Worm (Caenorhabditis elegans): ENCODE results near the gene C49C8.8.
A peak's percentile ranks its signal among the peaks of the same experiment; 100 is the strongest.

The C49C8.8 gene

DNA sequence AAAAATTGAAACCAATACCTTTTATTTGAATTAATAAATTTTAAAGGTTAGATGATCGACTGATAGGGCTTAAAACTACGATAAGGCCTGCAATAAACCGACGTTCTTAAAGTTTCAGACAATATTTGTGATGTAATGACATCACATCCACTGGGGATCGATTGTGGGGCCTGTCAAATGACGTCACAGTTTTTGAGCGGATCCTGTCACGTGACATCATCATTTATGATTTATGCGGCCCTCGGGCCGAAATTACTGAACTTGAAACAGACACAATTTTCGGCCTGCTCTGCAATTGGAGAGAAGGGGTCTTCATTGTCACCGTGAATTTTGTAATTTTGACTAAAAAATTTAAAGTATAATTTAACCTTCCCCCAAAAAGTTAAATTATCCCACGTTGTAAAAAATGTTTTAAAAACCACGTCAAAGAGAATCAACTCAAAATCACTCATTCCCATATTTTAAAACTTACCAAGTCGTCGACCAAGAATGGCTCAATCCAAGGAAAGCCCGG, 2.2 kb downstream of the C49C8.8 start, which contains the start of gene C49C8.1:
TSS of gene C49C8.1 (plus strand) at position 464 of the 514 bp plus-strand sequence.
- TF ChIP-seq K09A11.1 (tag; optimal IDR thresholded peaks at IDR 0.05; ENCODE audit: insufficient read depth): no peak
- no peak for TF ChIP-seq ceh-30 (tag; optimal IDR thresholded peaks at IDR 0.05)
- TF ChIP-seq F13H6.1 (tag; optimal IDR thresholded peaks at IDR 0.05): no peak
- no peak for TF ChIP-seq rnt-1 (tag; optimal IDR thresholded peaks at IDR 0.05)
- TF ChIP-seq ceh-9 (tag; optimal IDR thresholded peaks at IDR 0.05): no peak
- TF ChIP-seq hlh-30 (tag; optimal IDR thresholded peaks at IDR 0.05; ENCODE audit: insufficient read depth): peak; percentile 6

DNA sequence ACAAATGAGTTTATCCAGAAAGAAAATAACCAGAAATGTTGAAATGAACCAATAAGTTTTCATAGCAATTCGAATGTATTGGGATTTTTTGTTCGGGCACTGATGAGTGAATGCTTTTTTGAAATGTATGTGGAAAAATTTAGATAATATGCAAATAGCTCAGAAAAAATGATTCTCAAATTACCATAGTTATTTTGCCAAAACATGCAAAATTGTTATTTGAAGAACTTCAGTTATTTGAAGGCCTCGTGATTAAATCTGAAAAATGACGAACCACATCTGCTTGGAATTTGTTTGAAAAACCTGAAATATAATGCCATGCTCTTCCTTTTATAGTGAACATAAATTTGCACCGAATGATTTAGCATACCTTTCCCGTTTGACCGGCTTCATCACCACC, 6.2 kb downstream of the C49C8.8 start, which contains the start of gene C49C8.6:
TSS of gene C49C8.6 (minus strand) at position 101 of the 400 bp plus-strand sequence.
- no peak for TF ChIP-seq npax-4 (tag; optimal IDR thresholded peaks at IDR 0.05)
- TF ChIP-seq hlh-6 (tag; optimal IDR thresholded peaks at IDR 0.05): no peak
- TF ChIP-seq hlh-13 (GFP tag; optimal IDR thresholded peaks at IDR 0.05): no peak

DNA sequence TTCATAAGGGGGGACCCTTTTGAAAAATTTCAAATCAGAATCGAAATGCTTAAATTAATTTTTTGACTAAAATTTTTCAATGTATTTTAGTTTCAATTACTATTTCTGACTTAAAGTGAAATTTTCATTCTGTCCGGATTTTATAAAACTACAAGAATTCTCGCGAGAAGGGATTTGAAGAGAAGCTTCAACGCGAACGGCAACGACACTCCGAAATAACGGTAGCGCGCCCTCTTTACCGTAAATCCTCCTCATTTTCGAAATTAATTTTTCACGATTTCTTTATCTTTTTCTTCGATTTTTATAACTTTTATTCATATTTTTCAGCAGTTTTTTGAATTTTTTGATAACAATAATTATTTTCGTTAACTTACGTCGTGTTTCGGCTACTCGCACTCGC, 13.8 kb downstream of the C49C8.8 start:
- TF ChIP-seq ceh-22 (tag; optimal IDR thresholded peaks at IDR 0.05): no peak
- no peak for TF ChIP-seq syd-9 (tag; optimal IDR thresholded peaks at IDR 0.05)
- no peak for TF ChIP-seq pha-4 (tag; optimal IDR thresholded peaks at IDR 0.05)
- TF ChIP-seq unc-86 (tag; optimal IDR thresholded peaks at IDR 0.05): no peak

DNA sequence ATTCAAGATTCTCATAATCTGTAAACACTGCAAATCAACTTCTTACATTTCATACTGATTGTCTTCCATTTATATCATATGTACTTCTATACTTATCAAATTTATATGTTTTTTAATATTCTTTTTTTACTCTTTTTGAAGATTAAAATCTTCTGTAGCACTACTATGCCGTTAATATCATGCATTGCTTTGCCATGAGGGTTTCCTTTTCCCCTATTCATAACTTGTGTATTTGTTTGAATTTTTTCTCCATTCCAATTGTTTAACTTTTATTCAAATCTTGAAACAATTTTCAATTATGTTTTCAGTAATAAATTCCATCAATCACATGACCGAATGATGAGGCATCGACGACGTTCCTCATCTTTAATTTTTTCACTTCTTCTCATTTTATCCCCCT, 16.7 kb downstream of the C49C8.8 start, which contains the start of gene cdh-5:
TSS of gene cdh-5 (plus strand) at position 301 of the 400 bp plus-strand sequence.
- TF ChIP-seq T23F11.4 (GFP tag; optimal IDR thresholded peaks at IDR 0.05) (no peak), C08G9.2 (tag; optimal IDR thresholded peaks at IDR 0.05) (no peak), pag-3 (tag; optimal IDR thresholded peaks at IDR 0.05; ENCODE audit: borderline replicate concordance) (no peak), che-1 (tag; optimal IDR thresholded peaks at IDR 0.05) (no peak), tbx-7 (tag; optimal IDR thresholded peaks at IDR 0.05) (no peak), nhr-11 (tag; optimal IDR thresholded peaks at IDR 0.05) (no peak), syd-9 (tag; optimal IDR thresholded peaks at IDR 0.05) (no peak), nfya-1 (tag; optimal IDR thresholded peaks at IDR 0.05) (no peak)

DNA sequence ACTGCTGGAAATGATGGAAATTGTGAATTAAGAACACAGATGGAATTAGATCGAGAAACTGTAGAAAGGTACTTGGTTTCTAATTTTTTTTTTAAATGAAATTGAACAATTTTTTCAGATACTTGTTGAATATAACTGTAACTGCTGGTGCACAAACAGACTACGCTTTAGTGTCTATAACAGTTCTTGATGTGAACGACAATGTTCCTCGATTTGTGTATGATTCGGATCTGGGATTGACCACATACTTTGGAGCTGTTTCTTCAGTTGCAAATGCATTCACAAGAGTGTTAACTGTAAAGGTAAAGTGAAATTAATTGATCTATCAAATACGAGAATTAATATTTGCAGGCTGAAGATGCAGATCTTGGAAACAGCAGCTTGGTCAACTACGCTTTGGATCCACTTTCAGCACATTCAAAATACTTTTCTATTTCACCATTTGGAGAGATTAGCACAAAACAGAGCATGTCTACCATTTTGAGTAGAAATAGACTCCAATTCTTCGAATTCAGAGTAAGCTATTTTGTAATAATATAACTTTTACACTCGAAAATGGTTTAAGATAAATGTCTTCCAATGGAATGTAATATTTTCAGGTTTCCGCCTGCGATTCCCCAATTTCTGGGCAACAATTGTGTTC, 21.9 kb downstream of the C49C8.8 start:
- TF ChIP-seq odd-2 (tag; optimal IDR thresholded peaks at IDR 0.05): no peak
- TF ChIP-seq ceh-9 (tag; optimal IDR thresholded peaks at IDR 0.05): no peak
- TF ChIP-seq ttx-3 (tag; optimal IDR thresholded peaks at IDR 0.05): no peak
- no peak for TF ChIP-seq C08G9.2 (tag; optimal IDR thresholded peaks at IDR 0.05)

DNA sequence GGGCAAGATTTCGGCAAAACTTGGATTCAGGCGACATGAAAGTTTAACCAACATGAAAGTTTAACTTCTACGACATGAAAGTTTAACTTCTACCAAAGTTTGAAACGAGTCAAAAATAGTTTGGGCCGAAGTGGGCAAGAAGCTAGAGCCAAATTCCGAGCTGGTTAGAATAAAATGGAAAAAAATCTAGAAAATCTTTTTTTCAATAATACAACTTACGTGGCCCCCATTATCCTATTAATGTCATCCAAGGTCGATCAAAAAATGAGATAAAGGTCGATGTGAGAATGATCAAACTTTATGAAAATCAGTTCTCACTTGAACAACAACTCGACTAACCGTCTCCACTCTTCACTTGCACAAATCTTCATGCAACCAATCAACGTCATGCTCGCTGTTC, 25.4 kb downstream of the C49C8.8 start, which contains the start of gene F08B4.8:
TSS of gene F08B4.8 (plus strand) at position 301 of the 400 bp plus-strand sequence.
- TF ChIP-seq sox-4 (tag; optimal IDR thresholded peaks at IDR 0.05) (no peak), lim-6 (tag; optimal IDR thresholded peaks at IDR 0.05) (no peak), ceh-9 (tag; optimal IDR thresholded peaks at IDR 0.05) (no peak), ztf-16 (tag; optimal IDR thresholded peaks at IDR 0.05) (no peak), ceh-24 (tag; optimal IDR thresholded peaks at IDR 0.05) (no peak), sox-2 (GFP tag; IDR thresholded peaks at IDR 0.05) (no peak), ceh-45 (GFP tag; IDR thresholded peaks at IDR 0.05) (no peak), pha-2 (tag; optimal IDR thresholded peaks at IDR 0.05) (no peak), pqm-1 (tag; optimal IDR thresholded peaks at IDR 0.05) (no peak), nhr-11 (tag; optimal IDR thresholded peaks at IDR 0.05) (no peak), ref-2 (tag; optimal IDR thresholded peaks at IDR 0.05) (no peak), unc-55 (GFP tag; optimal IDR thresholded peaks at IDR 0.05) (no peak), nhr-232 (tag; optimal IDR thresholded peaks at IDR 0.05) (no peak), fkh-6 (tag; optimal IDR thresholded peaks at IDR 0.05) (no peak), C38D4.7 (GFP tag; optimal IDR thresholded peaks at IDR 0.05) (no peak), hlh-15 (tag; optimal IDR thresholded peaks at IDR 0.05) (no peak), fax-1 (tag; optimal IDR thresholded peaks at IDR 0.05) (no peak)
